Worm (Caenorhabditis elegans): Measurements from ENCODE around the gene Y97E10AL.1.

Y97E10AL.1 gene

ce11 chrV:8026343-8026742, 40.4 kb downstream of the Y97E10AL.1 start, which contains the start of gene F43H9.4 (continued):
- no peak for TF ChIP-seq ceh-82 (tag; optimal IDR thresholded peaks at IDR 0.05)
- TF ChIP-seq snu-23 (GFP tag; optimal IDR thresholded peaks at IDR 0.05) = peak; percentile 64
- no peak for TF ChIP-seq nhr-12 (tag; optimal IDR thresholded peaks at IDR 0.05)
- no peak for TF ChIP-seq egl-13 (tag; optimal IDR thresholded peaks at IDR 0.05)
- TF ChIP-seq xbp-1 (tag; optimal IDR thresholded peaks at IDR 0.05) = peak; percentile 87
- TF ChIP-seq nhr-20 (tag; optimal IDR thresholded peaks at IDR 0.05) = peak; percentile 82
- peak in 1 of 3 experiments; percentile 9 for TF ChIP-seq dpl-1 (GFP tag; optimal IDR thresholded peaks at IDR 0.05)
- TF ChIP-seq nhr-71 (tag; optimal IDR thresholded peaks at IDR 0.05) = peak; percentile 63
- peak in 1 of 2 experiments; percentile 3 for TF ChIP-seq lsy-2 (tag; optimal IDR thresholded peaks at IDR 0.05)
- TF ChIP-seq grh-1 (GFP tag; IDR thresholded peaks at IDR 0.05) = peak; percentile 39; the same call in 1 of the 2 replicates
- TF ChIP-seq blmp-1 (tag; optimal IDR thresholded peaks at IDR 0.05) = peak; percentile 62

- TF ChIP-seq lin-14 (GFP tag; optimal IDR thresholded peaks at IDR 0.05) = peak; percentile 62
- TF ChIP-seq C04F5.9 (tag; optimal IDR thresholded peaks at IDR 0.05) = no peak
- TF ChIP-seq blmp-1 (tag; optimal IDR thresholded peaks at IDR 0.05) = peak; percentile 82
- peak; percentile 21 for TF ChIP-seq nhr-71 (tag; optimal IDR thresholded peaks at IDR 0.05)
- no peak for TF ChIP-seq efl-1 (optimal IDR thresholded peaks at IDR 0.05)
- TF ChIP-seq efl-1 (GFP tag; optimal IDR thresholded peaks at IDR 0.05 in 1 of 2) = peak in 1 of 2 experiments; percentile 54
- peak in 1 of 2 experiments; percentile 9 for TF ChIP-seq lin-35 (GFP tag; optimal IDR thresholded peaks at IDR 0.05)
- TF ChIP-seq aha-1 (tag; optimal IDR thresholded peaks at IDR 0.05) = no peak
- TF ChIP-seq nhr-20 (tag; optimal IDR thresholded peaks at IDR 0.05) = peak; percentile 56
- peak; percentile 90 for TF ChIP-seq nhr-85 (tag)
- TF ChIP-seq lir-3 (tag; optimal IDR thresholded peaks at IDR 0.05; ENCODE audit: poor library complexity) = no peak
- TF ChIP-seq grh-1 (GFP tag; IDR thresholded peaks at IDR 0.05) = peak; percentile 74
- peak in 1 of 2 experiments; percentile 53 for TF ChIP-seq lsy-2 (tag; optimal IDR thresholded peaks at IDR 0.05)
- peak; percentile 43 for TF ChIP-seq snu-23 (GFP tag; optimal IDR thresholded peaks at IDR 0.05)
- TF ChIP-seq elt-3 (tag; optimal IDR thresholded peaks at IDR 0.05) = peak in 5 of 6 experiments; percentile 9 to 82 (median 30)
Observed at ce11 chrV:8027429-8028142, 41.6 kb downstream of the Y97E10AL.1 start.

- TF ChIP-seq lsy-2 (tag; optimal IDR thresholded peaks at IDR 0.05) (peak in 1 of 2 experiments; percentile 7), mef-2 (tag; optimal IDR thresholded peaks at IDR 0.05) (no peak), ceh-8 (GFP tag; optimal IDR thresholded peaks at IDR 0.05) (no peak)
Observed at ce11 chrV:8028825-8029489, 43.0 kb downstream of the Y97E10AL.1 start, which contains the start of gene oma-2. TSS of gene oma-2 (plus strand) at chrV:8029439.

- TF ChIP-seq lsy-2 (tag; optimal IDR thresholded peaks at IDR 0.05) = peak; percentile 74 to 84
- peak in 1 of 2 experiments; percentile 7 for TF ChIP-seq mdl-1 (tag; optimal IDR thresholded peaks at IDR 0.05)
- no peak for TF ChIP-seq unc-30 (tag; optimal IDR thresholded peaks at IDR 0.05)
- peak; percentile 23; the same call in 1 of the 2 replicates for TF ChIP-seq isw-1 (GFP tag; IDR thresholded peaks at IDR 0.05)
- peak; percentile 70 for TF ChIP-seq blmp-1 (tag; optimal IDR thresholded peaks at IDR 0.05)
- TF ChIP-seq pag-3 (tag; optimal IDR thresholded peaks at IDR 0.05; ENCODE audit: borderline replicate concordance, insufficient read depth) = no peak
- peak; percentile 39 for TF ChIP-seq unc-86 (tag; optimal IDR thresholded peaks at IDR 0.05)
- TF ChIP-seq tlp-1 (tag; optimal IDR thresholded peaks at IDR 0.05) = no peak
- no peak for TF ChIP-seq fkh-8 (tag; optimal IDR thresholded peaks at IDR 0.05)
- peak; percentile 51 for TF ChIP-seq dsc-1 (tag; optimal IDR thresholded peaks at IDR 0.05)
- TF ChIP-seq unc-130 (tag; optimal IDR thresholded peaks at IDR 0.05) = peak; percentile 63
- peak; percentile 75 for TF ChIP-seq snu-23 (GFP tag; optimal IDR thresholded peaks at IDR 0.05)
- TF ChIP-seq nhr-12 (tag; optimal IDR thresholded peaks at IDR 0.05) = no peak
- TF ChIP-seq efl-1 (optimal IDR thresholded peaks at IDR 0.05) = peak; percentile 97 to 99
- peak; percentile 97 to 100 for TF ChIP-seq efl-1 (GFP tag; optimal IDR thresholded peaks at IDR 0.05 in 1 of 2)
- peak; percentile 6 for TF ChIP-seq lin-39 (tag; optimal IDR thresholded peaks at IDR 0.05)
- no peak for TF ChIP-seq mef-2 (tag; optimal IDR thresholded peaks at IDR 0.05)
- no peak for TF ChIP-seq fkh-4 (tag; optimal IDR thresholded peaks at IDR 0.05; ENCODE audit: borderline replicate concordance)
- no peak for TF ChIP-seq alr-1 (tag; optimal IDR thresholded peaks at IDR 0.05; ENCODE audit: borderline replicate concordance)
- no peak for TF ChIP-seq C34B4.2 (tag; optimal IDR thresholded peaks at IDR 0.05)
- TF ChIP-seq nhr-47 (tag; optimal IDR thresholded peaks at IDR 0.05) = peak; percentile 70
- TF ChIP-seq aly-2 (tag; optimal IDR thresholded peaks at IDR 0.05) = peak; percentile 0
- peak; percentile 70 for TF ChIP-seq rnt-1 (tag; optimal IDR thresholded peaks at IDR 0.05)
- TF ChIP-seq elt-2 (tag; optimal IDR thresholded peaks at IDR 0.05) = peak; percentile 10
- TF ChIP-seq grh-1 (GFP tag; IDR thresholded peaks at IDR 0.05) = no peak
- TF ChIP-seq lin-13 (GFP tag; optimal IDR thresholded peaks at IDR 0.05) = no peak
- TF ChIP-seq C16A3.4 (tag; optimal IDR thresholded peaks at IDR 0.05) = peak; percentile 67
- peak; percentile 65 for TF ChIP-seq nhr-85 (tag)
Observed at ce11 chrV:8031121-8031520, 45.2 kb downstream of the Y97E10AL.1 start, which contains the start of gene vars-1. TSS of gene vars-1 (plus strand) at chrV:8031411.
